Worm (Caenorhabditis elegans): ENCODE results near the gene C55A1.11.

DNA sequence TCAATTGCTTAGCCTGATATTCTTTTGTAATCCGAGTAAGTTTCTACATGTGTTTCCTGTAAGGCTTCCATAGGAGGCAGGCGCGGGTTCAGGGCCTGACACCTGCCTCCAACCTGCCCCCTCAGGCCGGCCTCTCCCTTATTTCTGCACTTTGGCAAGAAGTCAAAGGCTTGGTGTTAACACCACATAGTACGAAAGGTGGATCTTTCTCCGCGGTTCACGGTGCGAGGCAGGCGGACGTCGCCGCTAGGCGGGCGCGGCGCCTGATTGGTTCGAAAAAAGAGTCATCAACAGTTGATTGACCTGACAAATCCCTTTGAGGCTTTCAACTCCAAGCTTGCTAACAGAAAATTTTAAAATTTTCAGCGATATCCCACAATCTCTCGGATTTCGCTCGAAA lies 49.2 kb downstream of the C55A1.11 start:
- TF ChIP-seq zag-1 (tag; optimal IDR thresholded peaks at IDR 0.05) (no peak), elt-3 (tag; optimal IDR thresholded peaks at IDR 0.05) (no peak)

All from whole organism, L2 larva.